Fruit fly (Drosophila melanogaster): Measurements from ENCODE around the gene CG6171.

DNA sequence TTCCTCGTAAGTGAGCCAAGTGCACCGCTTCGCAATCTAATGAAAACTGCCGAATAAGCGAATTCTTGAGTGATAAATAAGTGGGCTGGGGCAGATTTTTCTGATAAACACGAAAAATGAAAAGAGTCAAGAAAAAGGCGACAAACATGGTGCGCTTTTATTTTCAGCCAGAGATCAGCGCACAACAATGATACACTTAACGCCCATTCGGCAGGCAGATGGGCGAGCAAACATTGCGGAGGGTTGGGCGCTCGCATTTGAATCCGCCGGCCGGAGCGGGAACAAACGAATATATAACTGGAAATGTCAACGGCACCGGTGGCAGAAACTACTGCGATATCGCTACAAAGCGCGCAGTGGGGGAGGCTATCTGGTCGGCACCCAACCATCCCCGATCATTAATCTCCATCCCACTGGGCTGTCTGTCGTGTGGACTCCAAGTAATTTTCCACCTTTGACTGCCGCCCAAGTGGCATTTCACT, 43.4 kb upstream of the CG6171 start, which contains the start of gene CG6125:
- TF ChIP-seq CG7368 (GFP tag; optimal IDR thresholded peaks at IDR 0.05) (no peak), Ets21C (GFP tag; optimal IDR thresholded peaks at IDR 0.05) (no peak)
